Worm (Caenorhabditis elegans) whole organism, young adult: ENCODE measurements around the gene sqst-4.

Experiments used
- B0019.2 ChIP-seq: fragments of 200-800 bp; sonication (Bioruptor generic); conservative IDR thresholded peaks from 2 replicates; pipeline ENCODE4 v1.3.6; 2022; ENCODE audit warnings: missing genetic modification reagents, missing genetic modification characterization, missing compliant biosample characterization
- B0035.1 ChIP-seq: sonication (generic microtip); optimal IDR thresholded peaks from 2 replicates; lab custom pipeline; 2016; ENCODE audit warnings: missing genetic modification characterization, mild to moderate bottlenecking, missing compliant biosample characterization, missing genotype, missing genetic modification reagents
- B0261.1 ChIP-seq: sonication (generic microtip); optimal IDR thresholded peaks from 2 replicates; lab custom pipeline; 2016; ENCODE audit warnings: mild to moderate bottlenecking, missing genetic modification characterization, moderate library complexity, missing compliant biosample characterization
- C06A6.2 ChIP-seq: fragments of 200-800 bp; sonication (Bioruptor generic); conservative IDR thresholded peaks from 2 replicates; pipeline ENCODE4 v1.3.6; 2022; ENCODE audit warnings: missing genetic modification characterization, missing compliant biosample characterization
- F39B2.1 ChIP-seq: fragments of 200-800 bp; sonication (Bioruptor generic); IDR thresholded peaks from 2 replicates; pipeline ENCODE4 v1.3.6; 2022; ENCODE audit warnings: missing genetic modification reagents, missing genetic modification characterization, missing compliant biosample characterization
- F49E8.2 ChIP-seq: sonication (generic microtip); optimal IDR thresholded peaks from 3 replicates; lab custom pipeline; 2017; ENCODE audit warnings: missing genetic modification characterization, mild to moderate bottlenecking, missing compliant biosample characterization, antibody characterized with exemption, moderate library complexity; ENCODE audit not compliant: insufficient read depth
- F57A8.1 ChIP-seq: fragments of 200-800 bp; sonication (Bioruptor generic); optimal IDR thresholded peaks from 2 replicates; lab custom pipeline; 2018; ENCODE audit warnings: mild to moderate bottlenecking, missing genetic modification characterization, moderate library complexity, missing compliant biosample characterization
- K12H6.12 ChIP-seq: fragments of 200-800 bp; sonication (Bioruptor generic); optimal IDR thresholded peaks from 2 replicates; lab custom pipeline; 2018; ENCODE audit warnings: mild to moderate bottlenecking, missing genetic modification characterization, missing compliant biosample characterization
- T07F8.4 ChIP-seq: sonication (generic microtip); optimal IDR thresholded peaks from 2 replicates; lab custom pipeline; 2016; ENCODE audit warnings: mild to moderate bottlenecking, missing genetic modification characterization, moderate library complexity, missing compliant biosample characterization
- T26A5.8 ChIP-seq: sonication (generic microtip); optimal IDR thresholded peaks from 2 replicates; lab custom pipeline; 2016; ENCODE audit warnings: missing genetic modification characterization, missing compliant biosample characterization
- Y56A3A.18 ChIP-seq: fragments of 200-800 bp; sonication (Bioruptor generic); IDR thresholded peaks from 2 replicates; pipeline ENCODE4 v1.3.6; 2022; ENCODE audit warnings: missing genetic modification reagents, missing genetic modification characterization, missing compliant biosample characterization
- Y79H2A.3 ChIP-seq: fragments of 200-800 bp; sonication (Bioruptor generic); conservative IDR thresholded peaks from 2 replicates; pipeline ENCODE4 v1.3.6; 2022; ENCODE audit warnings: missing genetic modification reagents, missing genetic modification characterization, missing compliant biosample characterization
- akir-1 ChIP-seq: fragments of 200-800 bp; sonication (Bioruptor generic); optimal IDR thresholded peaks from 2 replicates; lab custom pipeline; 2018; ENCODE audit warnings: mild to moderate bottlenecking, missing genetic modification characterization, moderate library complexity, missing compliant biosample characterization
- bed-1 ChIP-seq: fragments of 200-800 bp; sonication (Bioruptor generic); IDR thresholded peaks from 2 replicates; pipeline ENCODE4 v1.3.6; 2022; ENCODE audit warnings: missing genetic modification reagents, missing genetic modification characterization, missing compliant biosample characterization
- bed-2 ChIP-seq: fragments of 200-800 bp; sonication (Bioruptor generic); IDR thresholded peaks from 2 replicates; pipeline ENCODE4 v1.3.6; 2022; ENCODE audit warnings: missing genetic modification reagents, missing genetic modification characterization, missing compliant biosample characterization
- ceh-100 ChIP-seq: fragments of 200-800 bp; sonication (Bioruptor generic); IDR thresholded peaks from 2 replicates; pipeline ENCODE4 v1.3.6; 2022; ENCODE audit warnings: missing genetic modification reagents, missing genetic modification characterization, missing compliant biosample characterization
- ceh-27 ChIP-seq: fragments of 200-800 bp; sonication (Bioruptor generic); optimal IDR thresholded peaks from 2 replicates; lab custom pipeline; 2018; ENCODE audit warnings: mild to moderate bottlenecking, missing genetic modification characterization, moderate library complexity, missing compliant biosample characterization
- chd-7 ChIP-seq: sonication (generic microtip); optimal IDR thresholded peaks from 2 replicates; lab custom pipeline; 2016; ENCODE audit warnings: mild to moderate bottlenecking, missing genetic modification characterization, moderate library complexity, missing compliant biosample characterization
- die-1 ChIP-seq: sonication (generic microtip); optimal IDR thresholded peaks from 2 replicates; lab custom pipeline; 2016; ENCODE audit warnings: missing genotype, mild to moderate bottlenecking, missing genetic modification characterization, missing compliant biosample characterization
- dpff-1 ChIP-seq: sonication (generic microtip); optimal IDR thresholded peaks from 2 replicates; lab custom pipeline; 2017; ENCODE audit warnings: mild to moderate bottlenecking, missing genetic modification characterization, missing compliant biosample characterization
- egl-18 ChIP-seq: fragments of 200-800 bp; sonication (Bioruptor generic); IDR thresholded peaks from 2 replicates; pipeline ENCODE4 v1.3.6; 2022; ENCODE audit warnings: missing genetic modification reagents, missing genetic modification characterization, missing compliant biosample characterization
- egrh-3 ChIP-seq: fragments of 200-800 bp; sonication (Bioruptor generic); IDR thresholded peaks from 2 replicates; pipeline ENCODE4 v1.3.6; 2022; ENCODE audit warnings: missing genetic modification reagents, missing genetic modification characterization, missing compliant biosample characterization
- him-1 ChIP-seq: sonication (generic microtip); optimal IDR thresholded peaks from 2 replicates; lab custom pipeline; 2016; ENCODE audit warnings: missing genotype, missing genetic modification reagents, missing genetic modification characterization, missing compliant biosample characterization
- hlh-12 ChIP-seq: sonication (generic microtip); optimal IDR thresholded peaks from 2 replicates; lab custom pipeline; 2016; ENCODE audit warnings: missing genetic modification characterization, missing compliant biosample characterization
- hmg-1.2 ChIP-seq: fragments of 200-800 bp; sonication (Bioruptor generic); IDR thresholded peaks from 2 replicates; pipeline ENCODE4 v1.3.6; 2022; ENCODE audit warnings: missing genetic modification reagents, missing genetic modification characterization, missing compliant biosample characterization
- hmg-20 ChIP-seq: fragments of 200-800 bp; sonication (Bioruptor generic); IDR thresholded peaks from 2 replicates; pipeline ENCODE4 v1.3.6; 2022; ENCODE audit warnings: missing genetic modification reagents, missing genetic modification characterization, missing compliant biosample characterization
- let-526 ChIP-seq: fragments of 200-800 bp; sonication (Bioruptor generic); IDR thresholded peaks from 2 replicates; pipeline ENCODE4 v1.3.6; 2022; ENCODE audit warnings: missing genetic modification reagents, missing genetic modification characterization, missing compliant biosample characterization
- lin-35 ChIP-seq, 3 experiments: fragments of 150-350 bp in 2 of 3; sonication (generic microtip) in 1 of 3; optimal IDR thresholded peaks; 2 replicates each; lab custom pipeline; 2014 to 2018; ENCODE audit warnings: missing biosample characterization in 3 of 3, missing genetic modification characterization in 3 of 3, missing genetic modification reagents in 3 of 3
- mel-28 ChIP-seq: sonication (generic microtip); optimal IDR thresholded peaks from 2 replicates; lab custom pipeline; 2016; ENCODE audit warnings: borderline replicate concordance, mild to moderate bottlenecking, missing genetic modification characterization, missing compliant biosample characterization
- nfya-2 ChIP-seq: fragments of 200-800 bp; sonication (Bioruptor generic); IDR thresholded peaks from 2 replicates; pipeline ENCODE4 v1.3.6; 2022; ENCODE audit warnings: missing genetic modification reagents, missing genetic modification characterization, missing compliant biosample characterization
- nhr-27 ChIP-seq: fragments of 200-800 bp; sonication (Bioruptor generic); optimal IDR thresholded peaks from 2 replicates; lab custom pipeline; 2018; ENCODE audit warnings: mild to moderate bottlenecking, missing genetic modification characterization, moderate library complexity, missing compliant biosample characterization
- nhr-80 ChIP-seq: sonication (generic microtip); optimal IDR thresholded peaks from 2 replicates; lab custom pipeline; 2016; ENCODE audit warnings: missing genetic modification characterization, missing compliant biosample characterization
- rpc-1 ChIP-seq, 2 experiments: fragments of 150-350 bp in 1 of 2; sonication (generic microtip) in 1 of 2; optimal IDR thresholded peaks; 2 replicates each; lab custom pipeline; 2014 to 2018; ENCODE audit warnings: missing biosample characterization in 1 of 2, missing genetic modification characterization in 1 of 2, missing genetic modification reagents in 1 of 2, missing genotype in 1 of 2
- snpc-3.4 ChIP-seq: sonication (generic microtip); optimal IDR thresholded peaks from 2 replicates; lab custom pipeline; 2017; ENCODE audit warnings: missing genetic modification characterization, mild to moderate bottlenecking, missing compliant biosample characterization, antibody characterized with exemption, moderate library complexity, missing genotype, missing genetic modification reagents
- ztf-25 ChIP-seq: fragments of 200-800 bp; sonication (Bioruptor generic); IDR thresholded peaks from 2 replicates; pipeline ENCODE4 v1.3.6; 2022; ENCODE audit warnings: missing genetic modification reagents, missing genetic modification characterization, missing compliant biosample characterization
- ztf-28 ChIP-seq: fragments of 200-800 bp; sonication (Bioruptor generic); IDR thresholded peaks from 2 replicates; pipeline ENCODE4 v1.3.6; 2022; ENCODE audit warnings: missing genetic modification reagents, missing genetic modification characterization, missing compliant biosample characterization

The sqst-4 gene

ce11 chrV:16483044-16483443 lies 5.2 kb upstream of the sqst-4 start, which contains the start of gene F57E7.2:
Gene F57E7.2 (minus strand): TSS chrV:16483144.
- no peak for TF ChIP-seq T26A5.8 (tag; lab: Kevin White, UChicago)

- TF ChIP-seq lin-35 (GFP tag; optimal IDR thresholded peaks at IDR 0.05; lab: Kevin White, UChicago) (no peak), nfya-2 (GFP tag; lab: Robert Waterston, UW) (no peak), ceh-27 (GFP tag; lab: Kevin White, UChicago) (no peak), die-1 (tag; lab: Kevin White, UChicago) (no peak), B0035.1 (tag; lab: Kevin White, UChicago) (no peak), F57A8.1 (GFP tag; lab: Kevin White, UChicago) (no peak), T07F8.4 (tag; lab: Kevin White, UChicago) (no peak), him-1 (tag; lab: Kevin White, UChicago) (no peak), rpc-1 (optimal IDR thresholded peaks at IDR 0.05; lab: Kevin White, UChicago) (no peak), rpc-1 (tag; optimal IDR thresholded peaks at IDR 0.05; lab: Kevin White, UChicago) (no peak), Y56A3A.18 (GFP tag; lab: Robert Waterston, UW) (no peak), Y79H2A.3 (GFP tag; lab: Robert Waterston, UW) (no peak), F49E8.2 (no peak), C06A6.2 (GFP tag; lab: Robert Waterston, UW) (no peak), let-526 (no peak), nhr-80 (tag; lab: Kevin White, UChicago) (no peak), egrh-3 (GFP tag; lab: Robert Waterston, UW) (no peak), bed-1 (GFP tag; lab: Robert Waterston, UW) (no peak), ceh-100 (GFP tag; lab: Robert Waterston, UW) (no peak), hlh-12 (tag; lab: Kevin White, UChicago) (no peak), nhr-27 (no peak)
- TF ChIP-seq, all 124 proteins: peak for 0
These were observed 4.6 kb upstream of the sqst-4 start, which contains the start of gene srh-139 for ce11 chrV:16483681-16484080. Gene srh-139 (plus strand): TSS chrV:16483981.

ce11 chrV:16487474-16487873 lies 798 bp upstream of the sqst-4 start, which contains the start of gene Y32B12A.5:
Gene Y32B12A.5 (minus strand): TSS chrV:16487574.
- no peak for TF ChIP-seq snpc-3.4 (tag; lab: Kevin White, UChicago)
- no peak for TF ChIP-seq hmg-1.2

ce11 chrV:16494359-16494758 lies 6.1 kb downstream of the sqst-4 start, which contains the start of gene comt-2:
Gene comt-2 (minus strand): TSS chrV:16494489.
- TF ChIP-seq egl-18 (GFP tag; lab: Robert Waterston, UW) (no peak), C06A6.2 (GFP tag; lab: Robert Waterston, UW) (no peak), nhr-80 (tag; lab: Kevin White, UChicago) (peak; percentile 49), F39B2.1 (no peak), snpc-3.4 (tag; lab: Kevin White, UChicago) (no peak), hmg-20 (GFP tag; lab: Robert Waterston, UW) (no peak)

ce11 chrV:16497504-16497903 lies 9.2 kb downstream of the sqst-4 start, which contains the start of gene srh-136:
Gene srh-136 (minus strand): TSS chrV:16497596.
- TF ChIP-seq K12H6.12 (tag; lab: Kevin White, UChicago), result no peak
- no peak for TF ChIP-seq nfya-2 (GFP tag; lab: Robert Waterston, UW)
- no peak for TF ChIP-seq dpff-1 (tag; lab: Kevin White, UChicago)
- TF ChIP-seq mel-28 (tag; lab: Kevin White, UChicago), result no peak
- no peak for TF ChIP-seq rpc-1 (optimal IDR thresholded peaks at IDR 0.05; lab: Kevin White, UChicago)
- no peak for TF ChIP-seq rpc-1 (tag; optimal IDR thresholded peaks at IDR 0.05; lab: Kevin White, UChicago)
- TF ChIP-seq ztf-28 (GFP tag; lab: Robert Waterston, UW), result no peak
- no peak for TF ChIP-seq akir-1 (GFP tag; lab: Kevin White, UChicago)
- no peak for TF ChIP-seq bed-2 (GFP tag; lab: Robert Waterston, UW)
- TF ChIP-seq hmg-1.2, result no peak
- TF ChIP-seq ztf-25 (GFP tag; lab: Robert Waterston, UW), result no peak
- TF ChIP-seq B0019.2, result no peak
- TF ChIP-seq chd-7 (tag; lab: Kevin White, UChicago), result no peak
- no peak for TF ChIP-seq B0261.1 (tag; lab: Kevin White, UChicago)
